Fruit fly (Drosophila melanogaster) whole organism, embryonic: ENCODE measurements around the gene CG5608.
A peak's percentile ranks its signal among the peaks of the same experiment; 100 is the strongest.

Experiments used
- Atf-2 ChIP-seq: fragments of 200-800 bp; sonication (Bioruptor generic); optimal IDR thresholded peaks from 2 replicates; lab custom pipeline; 2016; ENCODE audit warnings: missing biosample characterization, missing genetic modification characterization
- C15 ChIP-seq: fragments of 200-800 bp; sonication (Bioruptor generic); IDR thresholded peaks from 3 replicates; pipeline ENCODE4 v1.3.6; 2022; ENCODE audit warnings: missing biosample characterization, missing genetic modification characterization
- CG10979 ChIP-seq: fragments of 200-800 bp; sonication (Bioruptor generic); optimal IDR thresholded peaks from 2 replicates; lab custom pipeline; 2018; ENCODE audit warnings: missing biosample characterization, mild to moderate bottlenecking, missing genetic modification characterization, moderate library complexity
- CG12236 ChIP-seq: fragments of 200-800 bp; sonication (Bioruptor generic); optimal IDR thresholded peaks from 2 replicates; lab custom pipeline; 2016; ENCODE audit warnings: missing biosample characterization, missing genetic modification characterization
- CG13296 ChIP-seq: fragments of 200-800 bp; sonication (Bioruptor generic); optimal IDR thresholded peaks from 3 replicates; lab custom pipeline; 2018; ENCODE audit warnings: missing biosample characterization, mild to moderate bottlenecking, missing genetic modification characterization
- CG15269 ChIP-seq: fragments of 200-800 bp; sonication (Bioruptor generic); optimal IDR thresholded peaks from 2 replicates; lab custom pipeline; 2018; ENCODE audit warnings: missing biosample characterization, mild to moderate bottlenecking, missing genetic modification characterization, moderate library complexity
- CG17359 ChIP-seq: fragments of 200-800 bp; sonication (Bioruptor generic); optimal IDR thresholded peaks from 3 replicates; lab custom pipeline; 2018; ENCODE audit warnings: missing biosample characterization, mild to moderate bottlenecking, missing genetic modification characterization, moderate library complexity
- CG18476 ChIP-seq: fragments of 200-800 bp; sonication (Bioruptor generic); optimal IDR thresholded peaks from 2 replicates; lab custom pipeline; 2016; ENCODE audit warnings: missing biosample characterization, mild to moderate bottlenecking, missing genetic modification characterization
- CG18599 ChIP-seq: fragments of 200-800 bp; sonication (Bioruptor generic); optimal IDR thresholded peaks from 3 replicates; lab custom pipeline; 2017; ENCODE audit warnings: missing biosample characterization, missing genetic modification characterization, mild to moderate bottlenecking, moderate library complexity, missing genetic modification reagents
- CG2116 ChIP-seq: fragments of 200-800 bp; sonication (Bioruptor generic); optimal IDR thresholded peaks from 3 replicates; lab custom pipeline; 2018; ENCODE audit warnings: missing biosample characterization, mild to moderate bottlenecking, missing genetic modification characterization
- CG2120 ChIP-seq: fragments of 200-800 bp; sonication (Bioruptor generic); optimal IDR thresholded peaks from 3 replicates; lab custom pipeline; 2016; ENCODE audit warnings: missing biosample characterization, missing genetic modification characterization
- CG3065 ChIP-seq: fragments of 200-800 bp; sonication (Bioruptor generic); optimal IDR thresholded peaks from 2 replicates; lab custom pipeline; 2016; ENCODE audit warnings: missing biosample characterization, missing genetic modification characterization
- CG34422 ChIP-seq: fragments of 200-800 bp; sonication (Bioruptor generic); IDR thresholded peaks from 3 replicates; pipeline ENCODE4 v1.3.6; 2022; ENCODE audit warnings: missing biosample characterization, missing genetic modification characterization
- CG3726 ChIP-seq: fragments of 200-800 bp; sonication (Bioruptor generic); IDR thresholded peaks from 3 replicates; pipeline ENCODE4, ENCODE4 v1.3.6; 2022; ENCODE audit warnings: missing biosample characterization, missing genetic modification characterization
- CG42726 ChIP-seq: fragments of 200-800 bp; sonication (Bioruptor generic); IDR thresholded peaks from 2 replicates; pipeline ENCODE4 v1.3.6; 2022; ENCODE audit warnings: missing biosample characterization, missing genetic modification characterization; ENCODE audit not compliant: partially characterized antibody
- CG4707 ChIP-seq: fragments of 200-800 bp; sonication (Bioruptor generic); optimal IDR thresholded peaks from 2 replicates; lab custom pipeline; 2018; ENCODE audit warnings: missing biosample characterization, mild to moderate bottlenecking, missing genetic modification characterization, moderate library complexity
- CG5180 ChIP-seq: fragments of 200-800 bp; sonication (Bioruptor generic); optimal IDR thresholded peaks from 3 replicates; lab custom pipeline; 2017; ENCODE audit warnings: missing biosample characterization, missing genetic modification characterization, mild to moderate bottlenecking, moderate library complexity, missing genetic modification reagents
- CG7963 ChIP-seq: fragments of 200-800 bp; sonication (Bioruptor generic); IDR thresholded peaks from 3 replicates; pipeline ENCODE4 v1.3.6; 2022; ENCODE audit warnings: missing biosample characterization, missing genetic modification characterization; ENCODE audit not compliant: partially characterized antibody
- CG8359 ChIP-seq: fragments of 200-800 bp; sonication (Bioruptor generic); optimal IDR thresholded peaks from 2 replicates; lab custom pipeline; 2017; ENCODE audit warnings: missing biosample characterization, mild to moderate bottlenecking, missing genetic modification characterization, borderline replicate concordance
- CG8478 ChIP-seq: fragments of >200 bp; optimal IDR thresholded peaks from 2 replicates; lab custom pipeline; 2018
- D19A ChIP-seq: fragments of 200-800 bp; optimal IDR thresholded peaks from 3 replicates; lab custom pipeline; 2019; ENCODE audit warnings: missing biosample characterization, mild to moderate bottlenecking, missing genetic modification characterization, moderate library complexity
- Dbx ChIP-seq: fragments of 200-800 bp; sonication (Bioruptor generic); IDR thresholded peaks from 3 replicates; pipeline ENCODE4 v1.3.6; 2022; ENCODE audit warnings: missing biosample characterization, missing genetic modification characterization
- Drgx ChIP-seq: fragments of 200-800 bp; sonication (Bioruptor generic); IDR thresholded peaks from 2 replicates; pipeline ENCODE4 v1.3.6; 2022; ENCODE audit warnings: missing biosample characterization, missing genetic modification characterization
- E2f2 ChIP-seq: fragments of 200-800 bp; sonication (Bioruptor generic); IDR thresholded peaks from 2 replicates; pipeline ENCODE4 v1.3.6; 2022; ENCODE audit warnings: missing biosample characterization, missing genetic modification characterization
- Hr78 ChIP-seq, 2 experiments: fragments of 200-800 bp in 1 of 2; fragments of >200 bp in 1 of 2; sonication (Bioruptor generic) in 1 of 2; optimal IDR thresholded peaks; 2 replicates each; lab custom pipeline; 2017 to 2019; ENCODE audit warnings: missing biosample characterization in 2 of 2, missing genetic modification characterization in 2 of 2, mild to moderate bottlenecking in 1 of 2, moderate library complexity in 1 of 2
- NfI ChIP-seq: fragments of 200-800 bp; sonication (Bioruptor generic); optimal IDR thresholded peaks from 3 replicates; lab custom pipeline; 2018; ENCODE audit warnings: missing biosample characterization, mild to moderate bottlenecking, missing genetic modification characterization, moderate library complexity
- Oaz ChIP-seq: fragments of 200-800 bp; sonication (Bioruptor generic); IDR thresholded peaks from 2 replicates; pipeline ENCODE4 v1.3.6; 2022; ENCODE audit warnings: missing biosample characterization, missing genetic modification characterization
- Six4 ChIP-seq: fragments of 200-800 bp; sonication (Bioruptor generic); optimal IDR thresholded peaks from 2 replicates; lab custom pipeline; 2016; ENCODE audit warnings: missing biosample characterization, missing genetic modification characterization
- aop ChIP-seq: fragments of 200-800 bp; sonication (Bioruptor generic); IDR thresholded peaks from 2 replicates; pipeline ENCODE4 v1.3.6; 2022; ENCODE audit warnings: missing biosample characterization, missing genetic modification characterization
- bbx ChIP-seq: fragments of 200-800 bp; sonication (Bioruptor generic); IDR thresholded peaks from 2 replicates; pipeline ENCODE4 v1.3.6; 2022; ENCODE audit warnings: missing biosample characterization, missing genetic modification characterization; ENCODE audit not compliant: partially characterized antibody
- bsh ChIP-seq, 2 experiments: fragments of 200-800 bp; sonication (Bioruptor generic); optimal IDR thresholded peaks; 2 replicates each; lab custom pipeline; 2017 to 2018; ENCODE audit warnings: mild to moderate bottlenecking in 2 of 2, missing biosample characterization in 2 of 2, missing genetic modification characterization in 2 of 2, moderate library complexity in 1 of 2
- chn ChIP-seq: fragments of 200-800 bp; sonication (Bioruptor generic); optimal IDR thresholded peaks from 2 replicates; lab custom pipeline; 2016; ENCODE audit warnings: missing biosample characterization, missing genetic modification characterization
- eyg ChIP-seq: fragments of 200-800 bp; sonication (Bioruptor generic); optimal IDR thresholded peaks from 3 replicates; lab custom pipeline; 2016; ENCODE audit warnings: missing biosample characterization, missing genetic modification characterization
- ftz-f1 ChIP-seq: fragments of 200-800 bp; sonication (Bioruptor generic); optimal IDR thresholded peaks from 2 replicates; lab custom pipeline; 2016; ENCODE audit warnings: missing biosample characterization, missing genetic modification characterization
- gem ChIP-seq: fragments of 200-800 bp; sonication (Bioruptor generic); optimal IDR thresholded peaks from 2 replicates; lab custom pipeline; 2019; ENCODE audit warnings: missing biosample characterization, mild to moderate bottlenecking, missing genetic modification characterization, moderate library complexity
- jigr1 ChIP-seq: fragments of 200-800 bp; sonication (Bioruptor generic); IDR thresholded peaks from 3 replicates; pipeline ENCODE4 v1.3.6; 2022; ENCODE audit warnings: missing biosample characterization, missing genetic modification characterization
- kni ChIP-seq: fragments of 200-800 bp; sonication (Bioruptor generic); optimal IDR thresholded peaks from 3 replicates; lab custom pipeline; 2017; ENCODE audit warnings: mild to moderate bottlenecking, missing biosample characterization, missing genetic modification reagents, missing genetic modification characterization
- mld ChIP-seq: fragments of 200-800 bp; sonication (Bioruptor generic); IDR thresholded peaks from 3 replicates; pipeline ENCODE4 v1.3.6; 2022; ENCODE audit warnings: missing biosample characterization, missing genetic modification characterization; ENCODE audit not compliant: partially characterized antibody
- nom ChIP-seq: fragments of 200-800 bp; sonication (Bioruptor generic); optimal IDR thresholded peaks from 2 replicates; lab custom pipeline; 2017; ENCODE audit warnings: missing biosample characterization, missing genetic modification characterization, mild to moderate bottlenecking, moderate library complexity, missing genetic modification reagents
- pan ChIP-seq, 4 experiments: fragments of >200 bp in 3 of 4; fragments of 200-800 bp in 1 of 4; sonication (Bioruptor generic) in 1 of 4; optimal IDR thresholded peaks in 3 of 4; IDR thresholded peaks in 1 of 4; 2 replicates each; pipeline versions ENCODE4 v1.3.6 to Lab custom; 2017 to 2022; ENCODE audit warnings: missing biosample characterization in 2 of 4, missing genetic modification characterization in 2 of 4, mixed read lengths in 1 of 4
- pho ChIP-seq: fragments of 200-800 bp; sonication (Bioruptor generic); optimal IDR thresholded peaks from 2 replicates; lab custom pipeline; 2016; ENCODE audit warnings: missing biosample characterization, missing genetic modification characterization
- ranshi ChIP-seq: fragments of 200-800 bp; sonication (Bioruptor generic); IDR thresholded peaks from 2 replicates; pipeline ENCODE4 v1.3.6; 2022; ENCODE audit warnings: missing biosample characterization, missing genetic modification characterization
- row ChIP-seq: fragments of 200-800 bp; sonication (Bioruptor generic); IDR thresholded peaks from 3 replicates; pipeline ENCODE4 v1.3.6; 2022; ENCODE audit warnings: missing biosample characterization, missing genetic modification characterization
- sc ChIP-seq, 3 experiments: fragments of >200 bp in 2 of 3; fragments of 200-800 bp in 1 of 3; sonication (Bioruptor generic) in 1 of 3; optimal IDR thresholded peaks; 2 replicates in 2 of 3; 3 replicates in 1 of 3; lab custom pipeline; 2017; ENCODE audit warnings: mild to moderate bottlenecking in 1 of 3, missing biosample characterization in 1 of 3, missing genetic modification characterization in 1 of 3, missing genetic modification reagents in 1 of 3
- schlank ChIP-seq: fragments of 200-800 bp; sonication (Bioruptor generic); optimal IDR thresholded peaks from 2 replicates; lab custom pipeline; 2018; ENCODE audit warnings: missing biosample characterization, mild to moderate bottlenecking, missing genetic modification characterization
- sna ChIP-seq: fragments of 200-800 bp; sonication (Bioruptor generic); IDR thresholded peaks from 2 replicates; pipeline ENCODE4 v1.3.6; 2022; ENCODE audit warnings: missing biosample characterization, missing genetic modification characterization; ENCODE audit not compliant: partially characterized antibody
- tna ChIP-seq: fragments of 200-800 bp; sonication (Bioruptor generic); IDR thresholded peaks from 2 replicates; pipeline ENCODE4 v1.3.6; 2022; ENCODE audit warnings: missing biosample characterization, missing genetic modification characterization; ENCODE audit not compliant: partially characterized antibody
- unpg ChIP-seq: fragments of 200-800 bp; sonication (Bioruptor generic); optimal IDR thresholded peaks from 3 replicates; lab custom pipeline; 2018; ENCODE audit warnings: missing biosample characterization, mild to moderate bottlenecking, missing genetic modification characterization, moderate library complexity

CG5608 gene

DNA sequence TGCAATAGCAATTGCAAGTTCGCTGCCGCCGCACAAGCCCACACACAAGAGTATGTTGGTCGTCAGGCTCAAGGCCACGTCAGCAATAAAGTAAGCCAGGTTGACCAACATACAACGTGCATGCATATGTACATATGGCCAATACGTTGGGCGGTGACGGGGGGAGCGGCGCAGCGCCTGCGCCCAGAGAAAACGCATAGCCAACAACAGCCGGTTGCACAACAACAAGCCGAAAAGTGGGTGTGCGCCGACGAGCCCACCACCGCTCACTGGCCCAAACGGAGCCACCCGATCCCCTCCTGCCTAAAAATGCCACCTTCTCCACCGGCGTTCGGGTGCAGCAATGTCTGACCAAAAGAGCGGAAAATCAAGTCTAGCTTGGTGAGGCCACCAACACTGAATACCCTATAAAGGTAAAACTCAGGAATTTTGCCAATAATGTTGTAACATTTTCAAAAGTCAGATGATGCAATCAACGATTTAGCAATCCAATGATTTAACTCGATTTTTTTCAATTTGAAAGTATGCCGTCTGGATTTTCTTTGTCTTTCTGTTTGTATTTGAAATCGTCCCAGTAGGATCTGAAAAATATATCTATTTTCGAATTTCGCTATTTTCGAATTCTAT lies 13.1 kb downstream of the CG5608 start, which contains the start of gene CG5509 (continued):
- TF ChIP-seq CG3726 (GFP tag; lab: Robert Waterston, UW) (no peak), CG3065 (GFP tag; lab: Kevin White, UChicago) (no peak), E2f2 (no peak), CG8359 (no peak), CG5180 (GFP tag; lab: Kevin White, UChicago) (no peak), schlank (tag; lab: Kevin White, UChicago) (no peak), ranshi (GFP tag; lab: Robert Waterston, UW) (no peak), CG15269 (tag; lab: Kevin White, UChicago) (no peak), tna (GFP tag; lab: Robert Waterston, UW) (0 out of 2 replicates have a peak, but pooled peaks have one; percentile 34), ftz-f1 (GFP tag; lab: Kevin White, UChicago) (no peak), CG12236 (GFP tag; lab: Kevin White, UChicago) (no peak), jigr1 (GFP tag; lab: Robert Waterston, UW) (no peak), CG7963 (no peak), CG2116 (GFP tag; lab: Kevin White, UChicago) (no peak), Hr78 (GFP tag; optimal IDR thresholded peaks at IDR 0.05; lab: Kevin White, UChicago) (no peak), bbx (GFP tag; lab: Robert Waterston, UW) (peak; percentile 46; the same call in 1 of the 2 replicates), pan (optimal IDR thresholded peaks at IDR 0.05; lab: Kevin White, UChicago) (no peak), pan (GFP tag; optimal IDR thresholded peaks at IDR 0.05 in 1 of 2, IDR thresholded peaks at IDR 0.05 in 1 of 2) (no peak), CG34422 (peak; percentile 33; the same call in 1 of the 3 replicates), CG42726 (no peak), kni (peak; percentile 36), D19A (tag; lab: Kevin White, UChicago) (peak; percentile 9), aop (GFP tag; lab: Robert Waterston, UW) (no peak), Oaz (GFP tag; lab: Robert Waterston, UW) (no peak), CG2120 (no peak), CG17359 (no peak), sna (GFP tag; lab: Robert Waterston, UW) (no peak), sc (optimal IDR thresholded peaks at IDR 0.05; lab: Kevin White, UChicago) (no peak), sc (GFP tag; optimal IDR thresholded peaks at IDR 0.05; lab: Kevin White, UChicago) (no peak), CG4707 (no peak), mld (GFP tag; lab: Robert Waterston, UW) (no peak), row (GFP tag; lab: Robert Waterston, UW) (0 out of 3 replicates have a peak, but pooled peaks have one; percentile 20), nom (GFP tag; lab: Kevin White, UChicago) (peak; percentile 6), bsh (GFP tag; optimal IDR thresholded peaks at IDR 0.05; lab: Kevin White, UChicago) (no peak), C15 (GFP tag; lab: Robert Waterston, UW) (no peak), NfI (no peak), CG10979 (tag; lab: Kevin White, UChicago) (no peak), CG18476 (GFP tag; lab: Kevin White, UChicago) (no peak), gem (tag; lab: Kevin White, UChicago) (no peak), Atf-2 (GFP tag; lab: Kevin White, UChicago) (no peak), chn (no peak), Six4 (GFP tag; lab: Kevin White, UChicago) (no peak), Drgx (GFP tag; lab: Robert Waterston, UW) (peak; percentile 50), CG13296 (GFP tag; lab: Kevin White, UChicago) (no peak), pho (GFP tag; lab: Kevin White, UChicago) (no peak), eyg (GFP tag; lab: Kevin White, UChicago) (no peak), unpg (no peak), CG8478 (lab: Kevin White, UChicago) (peak; percentile 43), Dbx (GFP tag; lab: Robert Waterston, UW) (no peak), CG18599 (no peak)
